Worm (Caenorhabditis elegans): Measurements from ENCODE around the gene wah-1.

DNA sequence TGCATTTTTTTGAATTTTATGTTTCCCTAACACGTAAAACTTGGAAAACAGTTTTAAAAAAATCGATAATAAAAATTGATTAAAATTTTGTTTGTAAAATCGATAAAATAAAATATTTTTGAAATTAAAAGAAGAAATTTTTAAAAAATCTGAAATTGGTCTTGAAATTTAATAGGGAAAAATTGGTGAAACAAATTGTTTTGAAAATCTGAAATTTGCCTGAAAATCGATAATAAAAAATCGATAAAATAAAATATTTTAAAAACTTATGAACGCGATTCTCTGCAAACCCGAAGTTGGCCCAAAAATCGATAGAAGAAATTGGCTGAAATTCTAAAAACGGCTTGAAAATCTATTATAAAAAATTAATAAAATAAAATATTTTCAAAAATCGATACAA, 23.8 kb downstream of the wah-1 start:
- no peak for TF ChIP-seq W03F9.2 (tag; optimal IDR thresholded peaks at IDR 0.05)
- TF ChIP-seq him-1 (tag; optimal IDR thresholded peaks at IDR 0.05) = no peak
- no peak for TF ChIP-seq dao-5 (tag; optimal IDR thresholded peaks at IDR 0.05)
